Worm (Caenorhabditis elegans): Measurements from ENCODE around the gene F08D12.2.

The F08D12.2 gene

ce11 chrII:2766331-2766730, 15.1 kb upstream of the F08D12.2 start, which contains the start of gene F08D12.15:
TSS of gene F08D12.15 (plus strand) at chrII:2766631.
- no peak for TF ChIP-seq ceh-82 (tag; optimal IDR thresholded peaks at IDR 0.05)
- TF ChIP-seq egl-27 (tag; optimal IDR thresholded peaks at IDR 0.05), result no peak
- TF ChIP-seq ztf-4 (tag; optimal IDR thresholded peaks at IDR 0.05), result no peak
- TF ChIP-seq alr-1 (tag; optimal IDR thresholded peaks at IDR 0.05), result no peak

- TF ChIP-seq ceh-82 (tag; optimal IDR thresholded peaks at IDR 0.05) (no peak), zag-1 (tag; optimal IDR thresholded peaks at IDR 0.05) (no peak), aly-2 (tag; optimal IDR thresholded peaks at IDR 0.05) (no peak), F13H6.1 (tag; optimal IDR thresholded peaks at IDR 0.05) (no peak), crh-2 (tag; optimal IDR thresholded peaks at IDR 0.05) (no peak), nhr-237 (tag; optimal IDR thresholded peaks at IDR 0.05) (no peak), skn-1 (tag; optimal IDR thresholded peaks at IDR 0.05) (no peak), ztf-1 (GFP tag; conservative IDR thresholded peaks at IDR 0.05) (no peak), lin-13 (GFP tag; optimal IDR thresholded peaks at IDR 0.05) (no peak), unc-55 (GFP tag; optimal IDR thresholded peaks at IDR 0.05) (no peak), lin-11 (tag; optimal IDR thresholded peaks at IDR 0.05) (no peak), nhr-77 (tag; optimal IDR thresholded peaks at IDR 0.05) (no peak), nhr-10 (tag; optimal IDR thresholded peaks at IDR 0.05) (no peak), mab-5 (tag; optimal IDR thresholded peaks at IDR 0.05) (no peak)
These were observed 12.4 kb upstream of the F08D12.2 start, which contains the start of gene F08D12.7 for ce11 chrII:2769021-2769420. TSS of gene F08D12.7 (minus strand) at chrII:2769121.

ce11 chrII:2770788-2771187, 10.7 kb upstream of the F08D12.2 start, which contains the start of gene fbxb-105:
TSS of gene fbxb-105 (minus strand) at chrII:2770888.
- TF ChIP-seq dmd-4 (tag; optimal IDR thresholded peaks at IDR 0.05) (no peak), nhr-12 (tag; optimal IDR thresholded peaks at IDR 0.05) (no peak), zag-1 (tag; optimal IDR thresholded peaks at IDR 0.05) (no peak), F13H6.1 (tag; optimal IDR thresholded peaks at IDR 0.05) (no peak), gmeb-1 (tag; optimal IDR thresholded peaks at IDR 0.05) (no peak), lin-11 (tag; optimal IDR thresholded peaks at IDR 0.05) (no peak), aly-2 (tag; optimal IDR thresholded peaks at IDR 0.05) (no peak), ceh-82 (tag; optimal IDR thresholded peaks at IDR 0.05) (no peak), nhr-25 (tag; optimal IDR thresholded peaks at IDR 0.05) (no peak), R02D3.7 (tag; optimal IDR thresholded peaks at IDR 0.05) (no peak)

- TF ChIP-seq ceh-82 (tag; optimal IDR thresholded peaks at IDR 0.05) (no peak), ama-1 (optimal IDR thresholded peaks at IDR 0.05) (no peak)
These were observed 9.3 kb upstream of the F08D12.2 start, which contains the start of gene sdz-10 for ce11 chrII:2772166-2772565. TSS of gene sdz-10 (minus strand) at chrII:2772266.

ce11 chrII:2773534-2773933, 7.9 kb upstream of the F08D12.2 start, which contains the start of gene sdz-9:
TSS of gene sdz-9 (minus strand) at chrII:2773634.
- TF ChIP-seq unc-39 (tag; optimal IDR thresholded peaks at IDR 0.05) (no peak), nhr-12 (tag; optimal IDR thresholded peaks at IDR 0.05) (no peak), Y55F3AM.14 (GFP tag; optimal IDR thresholded peaks at IDR 0.05) (no peak), skn-1 (tag; optimal IDR thresholded peaks at IDR 0.05) (no peak), ceh-16 (tag; optimal IDR thresholded peaks at IDR 0.05) (no peak), F13H6.1 (tag; optimal IDR thresholded peaks at IDR 0.05) (no peak), ceh-82 (tag; optimal IDR thresholded peaks at IDR 0.05) (no peak), lsy-2 (tag; optimal IDR thresholded peaks at IDR 0.05) (no peak), nhr-11 (tag; optimal IDR thresholded peaks at IDR 0.05) (no peak), nhr-77 (tag; optimal IDR thresholded peaks at IDR 0.05) (no peak), nhr-6 (tag; optimal IDR thresholded peaks at IDR 0.05) (no peak)

ce11 chrII:2774904-2775303, 6.6 kb upstream of the F08D12.2 start, which contains the start of gene fbxb-111:
TSS of gene fbxb-111 (minus strand) at chrII:2775004.
- TF ChIP-seq nhr-21 (tag; optimal IDR thresholded peaks at IDR 0.05) (no peak), dmd-4 (tag; optimal IDR thresholded peaks at IDR 0.05) (no peak), ztf-11 (tag; optimal IDR thresholded peaks at IDR 0.05) (no peak), unc-62 (GFP tag; optimal IDR thresholded peaks at IDR 0.05) (no peak), mbf-1 (tag; optimal IDR thresholded peaks at IDR 0.05) (no peak), elt-3 (tag; optimal IDR thresholded peaks at IDR 0.05) (no peak), aly-2 (tag; optimal IDR thresholded peaks at IDR 0.05) (no peak), sma-3 (GFP tag; optimal IDR thresholded peaks at IDR 0.05) (no peak)

All from whole organism, L2 larva.